Worm (Caenorhabditis elegans): ENCODE results near the gene grsp-1.

DNA sequence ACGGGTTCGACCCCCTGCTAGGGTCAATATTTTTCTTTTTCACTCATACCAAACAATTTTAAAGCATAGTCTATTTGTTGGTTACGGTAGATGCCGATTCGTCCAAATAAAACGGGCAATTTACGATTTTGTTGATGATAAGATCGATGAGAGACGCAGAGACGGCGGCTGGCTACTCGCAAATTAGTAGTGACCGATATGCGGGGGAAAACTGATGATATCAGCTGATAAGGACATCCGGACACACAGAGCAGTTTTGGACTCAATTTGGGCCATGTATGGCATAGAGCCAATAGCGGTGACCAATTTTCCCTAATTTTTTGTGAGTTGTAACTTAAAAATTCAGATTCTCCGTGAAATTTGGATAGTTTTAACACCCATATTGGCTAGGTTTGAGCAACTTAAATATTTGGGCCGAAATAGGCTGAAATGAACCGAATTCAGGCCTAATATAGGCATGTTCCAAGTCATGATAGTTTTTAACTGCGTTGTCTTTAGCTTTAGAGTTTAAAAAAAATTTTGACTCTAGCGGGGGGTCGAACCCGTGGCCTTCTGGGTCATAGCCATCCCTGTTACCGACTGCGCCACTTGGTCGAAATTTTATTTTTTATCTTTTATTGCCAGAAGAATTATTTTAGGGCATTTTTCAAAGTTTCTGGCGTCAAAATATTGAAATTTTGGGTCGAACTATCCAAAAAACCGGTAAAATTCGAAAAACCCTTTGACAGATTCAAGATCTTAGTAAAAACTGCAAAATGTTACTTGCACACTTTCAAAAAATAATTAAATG is 14.4 kb downstream of the grsp-1 start:
- TF ChIP-seq unc-39 (tag; optimal IDR thresholded peaks at IDR 0.05) (no peak), nhr-76 (tag; optimal IDR thresholded peaks at IDR 0.05) (no peak), nhr-25 (tag; optimal IDR thresholded peaks at IDR 0.05; ENCODE audit: borderline replicate concordance, insufficient read depth) (no peak), lsy-2 (tag; optimal IDR thresholded peaks at IDR 0.05) (no peak), fos-1 (tag; optimal IDR thresholded peaks at IDR 0.05) (no peak), skn-1 (tag; optimal IDR thresholded peaks at IDR 0.05) (no peak)

All from whole organism, L4 larva.